Worm (Caenorhabditis elegans): Measurements from ENCODE around the gene Y73B6A.3.
A peak's percentile ranks its signal among the peaks of the same experiment; 100 is the strongest.

The Y73B6A.3 gene

DNA sequence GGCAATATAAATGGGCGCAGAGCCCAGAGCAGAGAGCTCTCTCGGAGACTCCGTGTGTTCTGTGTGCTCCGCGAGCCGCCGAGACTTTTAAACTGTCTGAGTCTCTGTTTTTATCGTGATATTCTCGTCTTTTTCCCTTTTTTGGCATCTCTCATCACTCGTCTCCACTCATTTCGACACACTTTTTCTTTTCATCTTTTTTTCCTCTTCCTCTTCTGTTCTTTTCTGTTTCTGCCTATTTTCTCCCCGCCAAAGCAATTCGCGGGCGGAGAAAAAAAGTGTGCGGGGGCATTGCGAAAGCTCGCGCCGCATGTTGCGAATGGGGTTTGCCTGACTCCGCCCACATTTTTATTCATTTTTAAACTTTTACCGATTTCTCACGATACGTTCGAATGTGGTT lies 16.3 kb upstream of the Y73B6A.3 start (continued):
- TF ChIP-seq let-607 (tag; optimal IDR thresholded peaks at IDR 0.05) (peak in 1 of 2 experiments; percentile 67), madf-3 (GFP tag; IDR thresholded peaks at IDR 0.05) (peak; percentile 93), dox-1 (GFP tag; IDR thresholded peaks at IDR 0.05) (peak; percentile 98), hlh-12 (tag; optimal IDR thresholded peaks at IDR 0.05) (no peak), ceh-79 (tag; optimal IDR thresholded peaks at IDR 0.05) (no peak)

DNA sequence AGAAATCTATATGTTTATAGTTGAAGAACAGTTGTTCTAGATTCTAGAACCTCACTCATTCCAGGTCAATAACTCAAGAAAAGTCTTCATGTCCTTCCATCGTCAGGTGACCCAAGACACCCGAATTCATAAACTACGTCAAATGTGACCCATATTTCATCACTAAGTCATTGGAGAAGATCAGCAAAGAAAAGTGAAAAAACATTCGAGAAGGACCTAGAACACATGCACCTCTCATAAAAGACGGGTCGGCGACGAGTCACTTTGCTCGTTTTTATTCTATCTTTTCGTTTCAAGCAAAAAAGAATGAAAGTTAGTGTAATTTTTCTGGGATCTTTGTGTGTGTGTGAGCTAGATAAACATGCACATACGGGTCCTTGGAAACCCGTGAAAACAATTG lies 11.1 kb upstream of the Y73B6A.3 start:
- no peak for TF ChIP-seq F52B5.7 (tag; optimal IDR thresholded peaks at IDR 0.05)
- no peak for TF ChIP-seq ztf-18 (tag; optimal IDR thresholded peaks at IDR 0.05)
- no peak for TF ChIP-seq ceh-91 (GFP tag; IDR thresholded peaks at IDR 0.05)
- peak; percentile 27 for TF ChIP-seq K12H6.12 (tag; optimal IDR thresholded peaks at IDR 0.05)
- no peak for TF ChIP-seq cebp-1 (GFP tag; IDR thresholded peaks at IDR 0.05)
- TF ChIP-seq cebp-1 (tag; optimal IDR thresholded peaks at IDR 0.05): peak; percentile 54
- no peak for TF ChIP-seq nhr-27 (tag; optimal IDR thresholded peaks at IDR 0.05)
- no peak for TF ChIP-seq pbrm-1 (GFP tag; IDR thresholded peaks at IDR 0.05)
- no peak for TF ChIP-seq C06A6.2 (GFP tag; conservative IDR thresholded peaks at IDR 0.05)
- TF ChIP-seq zfh-2 (GFP tag; conservative IDR thresholded peaks at IDR 0.05): no peak
- peak; percentile 60 for TF ChIP-seq somi-1 (GFP tag; optimal IDR thresholded peaks at IDR 0.05)
- TF ChIP-seq B0336.3 (GFP tag; IDR thresholded peaks at IDR 0.05): no peak
- TF ChIP-seq hsf-1 (GFP tag; IDR thresholded peaks at IDR 0.05): peak; percentile 41; the same call in 1 of the 2 replicates
- no peak for TF ChIP-seq chd-7 (tag; optimal IDR thresholded peaks at IDR 0.05)
- no peak for TF ChIP-seq xnd-1 (tag; optimal IDR thresholded peaks at IDR 0.05)
- no peak for TF ChIP-seq F10E7.11 (tag; optimal IDR thresholded peaks at IDR 0.05)
- TF ChIP-seq him-1 (tag; optimal IDR thresholded peaks at IDR 0.05): no peak
- no peak for TF ChIP-seq K11D2.4 (GFP tag; IDR thresholded peaks at IDR 0.05)
- TF ChIP-seq lag-1 (GFP tag; IDR thresholded peaks at IDR 0.05): no peak
- no peak for TF ChIP-seq nfya-1 (tag; optimal IDR thresholded peaks at IDR 0.05; ENCODE audit: borderline replicate concordance, insufficient read depth)
- TF ChIP-seq egrh-3 (GFP tag; IDR thresholded peaks at IDR 0.05): no peak
- no peak for TF ChIP-seq ztf-6 (GFP tag; IDR thresholded peaks at IDR 0.05)

ce11 chrIV:6750117-6750516 lies 10.0 kb upstream of the Y73B6A.3 start:
- TF ChIP-seq sdz-38 (tag; optimal IDR thresholded peaks at IDR 0.05) (no peak), tlf-1 (GFP tag; optimal IDR thresholded peaks at IDR 0.05) (no peak), C17E4.6 (GFP tag; IDR thresholded peaks at IDR 0.05) (no peak), mel-28 (tag; optimal IDR thresholded peaks at IDR 0.05; ENCODE audit: borderline replicate concordance) (no peak), dpl-1 (GFP tag; optimal IDR thresholded peaks at IDR 0.05) (no peak), nhr-120 (GFP tag; IDR thresholded peaks at IDR 0.05) (no peak), ztf-18 (tag; optimal IDR thresholded peaks at IDR 0.05) (no peak), F23B12.7 (tag; optimal IDR thresholded peaks at IDR 0.05; ENCODE audit: insufficient read depth) (no peak), ets-4 (GFP tag; optimal IDR thresholded peaks at IDR 0.05) (no peak), egrh-3 (GFP tag; IDR thresholded peaks at IDR 0.05) (no peak), ama-1 (optimal IDR thresholded peaks at IDR 0.05) (no peak), ama-1 (GFP tag; optimal IDR thresholded peaks at IDR 0.05) (no peak), Y79H2A.3 (GFP tag; conservative IDR thresholded peaks at IDR 0.05) (no peak), nhr-179 (tag; optimal IDR thresholded peaks at IDR 0.05) (no peak), F37B4.10 (GFP tag; IDR thresholded peaks at IDR 0.05) (no peak), lag-1 (GFP tag; IDR thresholded peaks at IDR 0.05) (no peak), dox-1 (GFP tag; IDR thresholded peaks at IDR 0.05) (no peak), F49E8.2 (tag; optimal IDR thresholded peaks at IDR 0.05; ENCODE audit: insufficient read depth) (no peak), pha-4 (tag; optimal IDR thresholded peaks at IDR 0.05) (no peak), nhr-90 (tag; optimal IDR thresholded peaks at IDR 0.05) (no peak)

Measured in whole organism, young adult.